Worm (Caenorhabditis elegans): ENCODE data around the gene luc-7L.

Gene luc-7L

DNA sequence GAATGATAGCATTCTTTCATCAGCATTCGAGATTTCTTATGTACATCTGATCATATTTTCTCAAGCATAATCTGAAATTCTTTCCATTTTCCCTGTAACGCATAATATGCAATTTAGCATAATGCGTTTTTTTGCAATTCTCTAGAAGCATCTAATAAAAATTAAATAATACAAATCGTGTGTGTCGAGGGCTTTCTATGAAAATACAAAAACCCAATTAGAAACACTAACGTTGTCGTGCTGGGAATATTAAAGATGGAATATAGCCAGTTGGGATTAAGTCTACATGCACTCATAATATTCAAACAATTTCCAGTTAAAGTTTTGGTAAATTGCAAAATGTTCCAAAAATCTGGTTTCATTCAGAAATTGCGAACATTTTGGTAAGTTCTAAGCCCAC lies 22.7 kb downstream of the luc-7L start, which contains the start of gene F18A1.1:
F18A1.1 (plus strand) TSS at position 301 of the 400 bp plus-strand sequence.
- TF ChIP-seq nhr-12 (tag; optimal IDR thresholded peaks at IDR 0.05), result no peak
- TF ChIP-seq nhr-21 (tag; optimal IDR thresholded peaks at IDR 0.05), result peak; percentile 15
- no peak for TF ChIP-seq unc-55 (GFP tag; optimal IDR thresholded peaks at IDR 0.05)

ce11 chrII:7682488-7682887 lies 24.8 kb downstream of the luc-7L start:
- TF ChIP-seq unc-62 (GFP tag; optimal IDR thresholded peaks at IDR 0.05), result no peak

DNA sequence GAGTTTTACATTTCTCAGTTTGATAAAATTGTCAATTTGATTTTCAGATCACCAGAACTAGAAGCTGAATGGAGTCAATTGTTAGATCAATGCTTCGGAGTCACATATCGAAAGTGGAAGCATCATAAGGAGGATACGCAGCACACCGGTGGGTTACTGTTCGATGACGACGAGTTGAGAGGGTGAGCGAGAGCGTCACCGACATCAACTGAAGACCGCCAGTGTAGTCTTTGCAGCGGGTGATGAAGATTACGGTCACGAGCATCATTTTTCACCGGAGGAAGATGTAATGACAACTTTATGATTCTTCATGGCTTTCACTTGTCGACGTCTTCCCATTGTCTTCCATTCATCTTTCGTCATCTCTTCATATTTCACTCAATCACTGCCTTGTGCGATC lies 25.4 kb downstream of the luc-7L start, which contains the start of gene lin-26:
lin-26 (plus strand) TSS at position 301 of the 400 bp plus-strand sequence.
- TF ChIP-seq unc-55 (GFP tag; optimal IDR thresholded peaks at IDR 0.05) (no peak), nhr-23 (tag; optimal IDR thresholded peaks at IDR 0.05) (no peak), ZK546.5 (tag; optimal IDR thresholded peaks at IDR 0.05) (no peak), unc-62 (GFP tag; optimal IDR thresholded peaks at IDR 0.05) (no peak), nhr-129 (tag; optimal IDR thresholded peaks at IDR 0.05) (no peak), sma-9 (GFP tag; optimal IDR thresholded peaks at IDR 0.05) (no peak), sma-9 (tag; optimal IDR thresholded peaks at IDR 0.05) (no peak), crh-2 (tag; optimal IDR thresholded peaks at IDR 0.05) (no peak), zag-1 (tag; optimal IDR thresholded peaks at IDR 0.05) (no peak), mbf-1 (tag; optimal IDR thresholded peaks at IDR 0.05) (no peak), nhr-25 (tag; optimal IDR thresholded peaks at IDR 0.05) (no peak), ama-1 (optimal IDR thresholded peaks at IDR 0.05) (no peak), dmd-4 (tag; optimal IDR thresholded peaks at IDR 0.05) (no peak), nhr-12 (tag; optimal IDR thresholded peaks at IDR 0.05) (no peak)

ce11 chrII:7679499-7680012 lies 27.7 kb downstream of the luc-7L start:
- TF ChIP-seq elt-1 (tag; optimal IDR thresholded peaks at IDR 0.05) (no peak), lsy-2 (tag; optimal IDR thresholded peaks at IDR 0.05) (peak in 1 of 2 experiments; percentile 29), nhr-25 (tag; optimal IDR thresholded peaks at IDR 0.05) (peak; percentile 42), nhr-12 (tag; optimal IDR thresholded peaks at IDR 0.05) (no peak)

- TF ChIP-seq sem-4 (tag; optimal IDR thresholded peaks at IDR 0.05) (no peak), nhr-23 (tag; optimal IDR thresholded peaks at IDR 0.05) (no peak), ceh-16 (tag; optimal IDR thresholded peaks at IDR 0.05) (no peak), F13H6.1 (tag; optimal IDR thresholded peaks at IDR 0.05) (no peak), alr-1 (tag; optimal IDR thresholded peaks at IDR 0.05) (no peak)
These were observed 28.8 kb downstream of the luc-7L start for ce11 chrII:7678512-7678911.

DNA sequence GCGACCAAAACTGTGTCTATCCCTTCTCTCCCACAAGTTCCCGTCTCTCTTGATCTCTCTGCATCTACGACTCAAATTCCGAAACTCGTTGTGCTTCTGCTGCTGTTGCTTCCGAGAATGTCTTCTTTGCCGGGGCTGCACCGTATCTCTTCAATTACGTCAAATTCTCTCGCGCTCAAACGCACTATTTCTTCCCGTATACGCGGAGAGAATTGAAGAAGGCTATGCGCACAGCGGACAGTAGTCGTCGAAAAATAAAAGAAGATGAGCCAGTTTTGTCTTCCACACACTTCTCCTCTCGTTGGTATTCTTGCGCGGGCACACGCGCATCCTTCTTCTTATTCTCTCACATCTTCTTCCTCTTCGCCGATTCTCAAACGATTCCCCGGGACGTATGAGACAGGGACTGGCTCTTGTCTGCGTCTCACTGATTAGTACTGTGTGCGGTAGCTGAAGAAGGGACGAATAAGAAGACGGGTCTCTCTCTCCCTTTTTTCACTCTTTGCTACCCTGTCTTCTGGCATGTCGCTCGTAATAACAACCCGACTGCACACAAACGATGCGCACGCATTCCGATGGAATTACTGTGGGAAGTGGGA lies 30.9 kb downstream of the luc-7L start:
- peak; percentile 34 for TF ChIP-seq sma-3 (GFP tag; optimal IDR thresholded peaks at IDR 0.05)
- no peak for TF ChIP-seq ztf-4 (tag; optimal IDR thresholded peaks at IDR 0.05)
- TF ChIP-seq nhr-129 (tag; optimal IDR thresholded peaks at IDR 0.05), result peak; percentile 41
- TF ChIP-seq lin-11 (tag; optimal IDR thresholded peaks at IDR 0.05), result no peak
- TF ChIP-seq ceh-16 (tag; optimal IDR thresholded peaks at IDR 0.05), result peak; percentile 5
- TF ChIP-seq unc-55 (GFP tag; optimal IDR thresholded peaks at IDR 0.05), result peak; percentile 58
- peak; percentile 0 for TF ChIP-seq C34F6.9 (tag; optimal IDR thresholded peaks at IDR 0.05)
- no peak for TF ChIP-seq lin-13 (GFP tag; optimal IDR thresholded peaks at IDR 0.05)
- peak in 1 of 2 experiments; percentile 11 for TF ChIP-seq mdl-1 (tag; optimal IDR thresholded peaks at IDR 0.05)
- peak in 1 of 2 experiments; percentile 6 for TF ChIP-seq lsy-2 (tag; optimal IDR thresholded peaks at IDR 0.05)
- TF ChIP-seq mab-5 (tag; optimal IDR thresholded peaks at IDR 0.05), result no peak
- TF ChIP-seq egl-27 (tag; optimal IDR thresholded peaks at IDR 0.05), result peak; percentile 16
- TF ChIP-seq lin-39 (tag; optimal IDR thresholded peaks at IDR 0.05), result no peak
- TF ChIP-seq sma-9 (GFP tag; optimal IDR thresholded peaks at IDR 0.05), result no peak
- no peak for TF ChIP-seq sma-9 (tag; optimal IDR thresholded peaks at IDR 0.05)
- no peak for TF ChIP-seq Y55F3AM.14 (GFP tag; optimal IDR thresholded peaks at IDR 0.05)
- TF ChIP-seq nhr-25 (tag; optimal IDR thresholded peaks at IDR 0.05), result peak; percentile 33
